Worm (Caenorhabditis elegans): ENCODE results near the gene Y39G8B.10.

DNA sequence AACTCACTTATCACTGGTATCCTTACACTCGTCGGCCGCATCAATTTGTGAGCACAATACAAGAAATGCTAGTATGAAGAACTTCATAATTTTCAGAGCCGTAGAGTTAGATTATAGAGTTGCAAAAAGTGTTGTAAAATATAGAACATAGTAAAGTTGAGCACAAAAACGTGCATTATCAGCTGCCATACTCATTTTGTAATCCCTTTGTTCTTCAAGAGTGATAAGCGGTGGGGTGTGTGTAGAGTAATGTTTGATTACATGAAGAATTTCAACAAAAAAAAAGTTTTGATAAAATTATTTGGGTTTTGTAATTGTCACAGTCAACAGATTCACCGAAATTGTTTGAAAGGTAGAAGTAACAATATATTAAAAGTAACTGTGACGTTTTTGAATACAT is at the start of gene Y39G8B.10, which contains the start of gene Y39G8B.13:
- TF ChIP-seq lin-39 (tag; optimal IDR thresholded peaks at IDR 0.05) (no peak), ztf-11 (tag; optimal IDR thresholded peaks at IDR 0.05) (no peak), ztf-4 (tag; optimal IDR thresholded peaks at IDR 0.05) (no peak), unc-55 (GFP tag; optimal IDR thresholded peaks at IDR 0.05) (no peak), nhr-12 (tag; optimal IDR thresholded peaks at IDR 0.05) (no peak), R02D3.7 (tag; optimal IDR thresholded peaks at IDR 0.05) (no peak), blmp-1 (tag; optimal IDR thresholded peaks at IDR 0.05; ENCODE audit: insufficient read depth) (no peak), fos-1 (tag; optimal IDR thresholded peaks at IDR 0.05) (peak; percentile 74), sma-3 (GFP tag; optimal IDR thresholded peaks at IDR 0.05) (no peak), ceh-16 (tag; optimal IDR thresholded peaks at IDR 0.05) (no peak)
